Worm (Caenorhabditis elegans) whole organism, young adult: Measurements from ENCODE around the gene F48E3.2.
A peak's percentile ranks its signal among the peaks of the same experiment; 100 is the strongest.

Source experiments
- B0261.1 ChIP-seq: sonication (generic microtip); optimal IDR thresholded peaks from 2 replicates; lab custom pipeline; 2016; ENCODE audit warnings: mild to moderate bottlenecking, missing genetic modification characterization, moderate library complexity, missing compliant biosample characterization
- F37B4.10 ChIP-seq: fragments of 200-800 bp; sonication (Bioruptor generic); IDR thresholded peaks from 2 replicates; pipeline ENCODE4 v1.3.6; 2022; ENCODE audit warnings: missing genetic modification characterization, missing compliant biosample characterization
- F49E8.2 ChIP-seq: sonication (generic microtip); optimal IDR thresholded peaks from 3 replicates; lab custom pipeline; 2017; ENCODE audit warnings: missing genetic modification characterization, mild to moderate bottlenecking, missing compliant biosample characterization, antibody characterized with exemption, moderate library complexity; ENCODE audit not compliant: insufficient read depth
- F52B5.7 ChIP-seq: sonication (generic microtip); optimal IDR thresholded peaks from 2 replicates; lab custom pipeline; 2016; ENCODE audit warnings: mild to moderate bottlenecking, missing genetic modification characterization, missing compliant biosample characterization
- F55B11.4 ChIP-seq: sonication (generic microtip); optimal IDR thresholded peaks from 2 replicates; lab custom pipeline; 2016; ENCODE audit warnings: missing compliant biosample characterization, missing genetic modification characterization, borderline replicate concordance; ENCODE audit not compliant: insufficient read depth
- K11D2.4 ChIP-seq: fragments of 200-800 bp; sonication (Bioruptor generic); IDR thresholded peaks from 2 replicates; pipeline ENCODE4 v1.3.6; 2022; ENCODE audit warnings: missing genetic modification reagents, missing genetic modification characterization, missing compliant biosample characterization
- Y67H2A.10 ChIP-seq: fragments of 200-800 bp; sonication (Bioruptor generic); conservative IDR thresholded peaks from 2 replicates; pipeline ENCODE4 v1.3.6; 2022; ENCODE audit warnings: missing genetic modification reagents, missing genetic modification characterization, missing compliant biosample characterization
- Y79H2A.3 ChIP-seq: fragments of 200-800 bp; sonication (Bioruptor generic); conservative IDR thresholded peaks from 2 replicates; pipeline ENCODE4 v1.3.6; 2022; ENCODE audit warnings: missing genetic modification reagents, missing genetic modification characterization, missing compliant biosample characterization
- Y95B8A.8 ChIP-seq: fragments of 200-800 bp; sonication (Bioruptor generic); IDR thresholded peaks from 2 replicates; pipeline ENCODE4 v1.3.6; 2022; ENCODE audit warnings: missing genetic modification reagents, missing genetic modification characterization, missing compliant biosample characterization
- ZK185.1 ChIP-seq: sonication (generic microtip); optimal IDR thresholded peaks from 2 replicates; lab custom pipeline; 2016; ENCODE audit warnings: mild to moderate bottlenecking, missing genetic modification characterization, missing compliant biosample characterization; ENCODE audit not compliant: poor library complexity, severe bottlenecking
- aptf-3 ChIP-seq: fragments of 200-800 bp; sonication (Bioruptor generic); IDR thresholded peaks from 2 replicates; pipeline ENCODE4 v1.3.6; 2022; ENCODE audit warnings: missing genetic modification characterization, missing compliant biosample characterization
- attf-6 ChIP-seq: fragments of 200-800 bp; sonication (Bioruptor generic); IDR thresholded peaks from 2 replicates; pipeline ENCODE4 v1.3.6; 2022; ENCODE audit warnings: missing genetic modification reagents, missing genetic modification characterization, missing compliant biosample characterization
- cebp-1 ChIP-seq, 2 experiments: fragments of 200-800 bp in 1 of 2; sonication (Bioruptor generic) in 1 of 2; sonication (generic microtip) in 1 of 2; IDR thresholded peaks in 1 of 2; optimal IDR thresholded peaks in 1 of 2; 2 replicates each; pipeline versions ENCODE4 v1.3.6 to Lab custom; 2017 to 2022; ENCODE audit warnings: missing compliant biosample characterization in 2 of 2, missing genetic modification characterization in 2 of 2, mild to moderate bottlenecking in 1 of 2, missing genetic modification reagents in 1 of 2, moderate library complexity in 1 of 2
- ceh-27 ChIP-seq: fragments of 200-800 bp; sonication (Bioruptor generic); optimal IDR thresholded peaks from 2 replicates; lab custom pipeline; 2018; ENCODE audit warnings: mild to moderate bottlenecking, missing genetic modification characterization, moderate library complexity, missing compliant biosample characterization
- ceh-58 ChIP-seq: fragments of 200-800 bp; sonication (Bioruptor generic); IDR thresholded peaks from 2 replicates; pipeline ENCODE4 v1.3.6; 2022; ENCODE audit warnings: missing genetic modification characterization, missing compliant biosample characterization
- chd-7 ChIP-seq: sonication (generic microtip); optimal IDR thresholded peaks from 2 replicates; lab custom pipeline; 2016; ENCODE audit warnings: mild to moderate bottlenecking, missing genetic modification characterization, moderate library complexity, missing compliant biosample characterization
- efl-1 ChIP-seq: fragments of 150-350 bp; optimal IDR thresholded peaks from 2 replicates; lab custom pipeline; 2014; ENCODE audit warnings: missing biosample characterization, missing genetic modification reagents, missing genetic modification characterization
- ets-4 ChIP-seq: fragments of 200-800 bp; sonication (Bioruptor generic); optimal IDR thresholded peaks from 2 replicates; lab custom pipeline; 2018; ENCODE audit warnings: mild to moderate bottlenecking, missing genetic modification characterization, missing compliant biosample characterization
- hrde-1 ChIP-seq: sonication (generic microtip); optimal IDR thresholded peaks from 2 replicates; lab custom pipeline; 2016; ENCODE audit warnings: missing genetic modification characterization, mild to moderate bottlenecking, missing compliant biosample characterization, moderate library complexity, missing genotype, missing genetic modification reagents, borderline replicate concordance
- hsf-1 ChIP-seq: fragments of 200-800 bp; sonication (Bioruptor generic); IDR thresholded peaks from 2 replicates; pipeline ENCODE4 v1.3.6; 2022; ENCODE audit warnings: missing genetic modification reagents, missing genetic modification characterization, missing compliant biosample characterization
- let-607 ChIP-seq, 2 experiments: fragments of 200-800 bp in 1 of 2; sonication (Bioruptor generic) in 1 of 2; sonication (generic microtip) in 1 of 2; optimal IDR thresholded peaks; 2 replicates each; lab custom pipeline; 2016 to 2018; ENCODE audit warnings: mild to moderate bottlenecking in 2 of 2, missing compliant biosample characterization in 2 of 2, missing genetic modification characterization in 2 of 2, moderate library complexity in 2 of 2, missing genotype in 1 of 2
- lin-26 ChIP-seq: fragments of 200-800 bp; sonication (Bioruptor generic); IDR thresholded peaks from 2 replicates; pipeline ENCODE4 v1.3.6; 2022; ENCODE audit warnings: missing genetic modification reagents, missing genetic modification characterization, missing compliant biosample characterization
- lsy-27 ChIP-seq: sonication (generic microtip); optimal IDR thresholded peaks from 2 replicates; lab custom pipeline; 2017; ENCODE audit warnings: missing genetic modification characterization, mild to moderate bottlenecking, missing compliant biosample characterization, antibody characterized with exemption, missing genotype, borderline replicate concordance; ENCODE audit not compliant: insufficient read depth
- nfya-1 ChIP-seq: sonication (generic microtip); optimal IDR thresholded peaks from 2 replicates; lab custom pipeline; 2017; ENCODE audit warnings: antibody characterized with exemption, missing compliant biosample characterization, missing genetic modification characterization, borderline replicate concordance; ENCODE audit not compliant: insufficient read depth
- nfyb-1 ChIP-seq: fragments of 200-800 bp; sonication (Bioruptor generic); IDR thresholded peaks from 2 replicates; pipeline ENCODE4 v1.3.6; 2022; ENCODE audit warnings: missing genetic modification reagents, missing genetic modification characterization, missing compliant biosample characterization
- nhr-120 ChIP-seq: fragments of 200-800 bp; sonication (Bioruptor generic); IDR thresholded peaks from 2 replicates; pipeline ENCODE4 v1.3.6; 2022; ENCODE audit warnings: missing genetic modification characterization, missing compliant biosample characterization
- nhr-80 ChIP-seq: sonication (generic microtip); optimal IDR thresholded peaks from 2 replicates; lab custom pipeline; 2016; ENCODE audit warnings: missing genetic modification characterization, missing compliant biosample characterization
- nhr-90 ChIP-seq: sonication (generic microtip); optimal IDR thresholded peaks from 2 replicates; lab custom pipeline; 2016; ENCODE audit warnings: missing genotype, mild to moderate bottlenecking, missing genetic modification characterization, missing compliant biosample characterization
- rec-8 ChIP-seq, 2 experiments: sonication (generic microtip); optimal IDR thresholded peaks; 2 replicates each; lab custom pipeline; 2016; ENCODE audit warnings: mild to moderate bottlenecking in 2 of 2, missing genetic modification characterization in 2 of 2, missing genetic modification reagents in 2 of 2, missing genotype in 2 of 2, missing biosample characterization in 1 of 2, missing compliant biosample characterization in 1 of 2, moderate library complexity in 1 of 2
- rpc-1 ChIP-seq, 2 experiments: fragments of 150-350 bp in 1 of 2; sonication (generic microtip) in 1 of 2; optimal IDR thresholded peaks; 2 replicates each; lab custom pipeline; 2014 to 2018; ENCODE audit warnings: missing biosample characterization in 1 of 2, missing genetic modification characterization in 1 of 2, missing genetic modification reagents in 1 of 2, missing genotype in 1 of 2
- sea-2 ChIP-seq: fragments of 200-800 bp; sonication (Bioruptor generic); IDR thresholded peaks from 2 replicates; pipeline ENCODE4 v1.3.6; 2022; ENCODE audit warnings: missing genetic modification characterization, missing compliant biosample characterization
- unc-62 ChIP-seq: fragments of 150-350 bp; optimal IDR thresholded peaks from 2 replicates; lab custom pipeline; 2014; ENCODE audit warnings: missing biosample characterization, missing genetic modification reagents, missing genetic modification characterization
- zfh-2 ChIP-seq: fragments of 200-800 bp; sonication (Bioruptor generic); conservative IDR thresholded peaks from 2 replicates; pipeline ENCODE4 v1.3.6; 2022; ENCODE audit warnings: missing genetic modification reagents, missing genetic modification characterization, missing compliant biosample characterization
- ztf-18 ChIP-seq: sonication (generic microtip); optimal IDR thresholded peaks from 2 replicates; lab custom pipeline; 2016; ENCODE audit warnings: missing genotype, mild to moderate bottlenecking, missing genetic modification characterization, missing compliant biosample characterization
- ztf-28 ChIP-seq: fragments of 200-800 bp; sonication (Bioruptor generic); IDR thresholded peaks from 2 replicates; pipeline ENCODE4 v1.3.6; 2022; ENCODE audit warnings: missing genetic modification reagents, missing genetic modification characterization, missing compliant biosample characterization

F48E3.2 gene

DNA sequence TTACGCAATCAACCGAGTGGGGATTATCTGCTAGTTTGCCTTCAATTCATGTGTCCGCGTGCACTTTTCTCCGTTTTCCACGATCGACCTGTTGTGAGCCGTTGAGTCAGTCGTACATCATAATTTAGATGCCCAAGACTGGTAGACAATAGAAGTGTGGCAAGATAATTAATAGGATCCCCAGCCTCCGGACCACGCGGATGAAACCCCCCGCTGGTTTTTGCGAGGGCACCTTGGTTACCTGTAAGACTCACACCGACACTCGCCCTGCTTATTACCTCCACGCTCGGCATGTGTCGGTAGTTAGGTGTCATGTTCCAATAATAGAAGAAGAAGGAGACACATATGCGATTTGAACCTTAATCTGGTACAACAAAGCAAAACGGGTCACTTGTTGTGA lies 37.0 kb downstream of the F48E3.2 start:
- TF ChIP-seq lsy-27 (tag; lab: Kevin White, UChicago) = no peak
- TF ChIP-seq chd-7 (tag; lab: Kevin White, UChicago) = no peak
- no peak for TF ChIP-seq aptf-3 (GFP tag; lab: Robert Waterston, UW)
- no peak for TF ChIP-seq sea-2

DNA sequence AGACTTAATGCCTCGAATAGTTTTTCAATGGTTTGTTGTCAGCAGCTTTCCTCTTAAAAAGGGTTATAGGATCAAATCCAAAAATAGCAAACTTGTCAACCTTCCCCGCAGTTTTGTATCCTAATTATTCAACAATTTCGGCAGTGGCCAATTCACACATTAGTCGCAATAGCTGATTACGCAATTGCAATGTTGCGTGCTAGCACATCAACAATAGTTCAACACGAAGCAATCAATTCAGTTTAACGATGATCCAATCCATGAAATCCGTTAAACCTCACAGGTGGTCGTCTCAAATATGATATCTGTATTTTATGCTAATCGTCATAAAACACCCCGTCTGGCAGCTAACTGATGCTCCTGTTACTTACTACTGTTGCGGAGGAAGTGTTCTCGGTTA lies 40.3 kb downstream of the F48E3.2 start:
- no peak for TF ChIP-seq ceh-27 (GFP tag; lab: Kevin White, UChicago)
- no peak for TF ChIP-seq Y95B8A.8
- TF ChIP-seq K11D2.4 (GFP tag; lab: Robert Waterston, UW) = no peak
- TF ChIP-seq Y67H2A.10 = no peak
- TF ChIP-seq hsf-1 (GFP tag; lab: Robert Waterston, UW) = no peak
- TF ChIP-seq F49E8.2 (tag; lab: Kevin White, UChicago) = no peak

DNA sequence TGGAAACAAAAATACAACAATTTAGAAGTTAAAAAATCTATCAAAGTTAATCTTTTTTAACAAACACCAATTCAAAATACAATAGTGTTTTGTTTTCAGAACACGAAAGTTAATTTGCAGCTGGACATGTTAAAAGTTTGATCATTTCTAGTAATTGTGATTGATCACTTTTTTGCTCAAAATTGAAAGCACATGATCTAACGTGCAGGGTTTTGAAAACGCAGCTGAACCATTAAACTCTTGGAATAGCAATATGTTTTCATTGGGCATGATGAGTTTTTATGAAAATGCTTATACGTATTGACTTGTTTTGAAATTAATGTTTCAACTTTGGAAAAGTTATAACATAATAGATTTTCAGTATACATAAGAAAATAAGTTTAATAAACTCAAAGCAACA lies 45.6 kb downstream of the F48E3.2 start:
- no peak for TF ChIP-seq rec-8 (tag; optimal IDR thresholded peaks at IDR 0.05; lab: Kevin White, UChicago)

DNA sequence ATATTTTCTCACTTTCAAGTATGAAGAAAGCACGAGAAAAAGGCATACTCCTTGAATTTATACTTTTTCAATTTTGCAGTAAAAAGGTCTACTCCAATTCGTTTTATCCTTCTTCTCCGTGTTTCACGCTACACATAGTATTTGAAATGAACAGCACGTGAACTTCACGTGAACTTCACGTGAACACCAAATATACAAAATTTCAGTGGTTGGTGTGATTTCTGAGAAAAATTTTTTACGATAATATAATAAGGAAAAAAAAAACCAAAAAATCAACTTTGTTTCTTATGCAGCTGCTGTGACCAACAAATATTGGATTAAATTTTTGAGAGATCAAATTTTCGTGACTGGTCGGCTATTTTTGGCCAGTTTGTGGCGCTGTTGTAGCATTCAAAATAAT lies 46.4 kb downstream of the F48E3.2 start:
- TF ChIP-seq attf-6 (GFP tag; lab: Robert Waterston, UW) = no peak
- no peak for TF ChIP-seq zfh-2 (GFP tag; lab: Robert Waterston, UW)
- no peak for TF ChIP-seq hrde-1 (tag; lab: Kevin White, UChicago)
- TF ChIP-seq lin-26 (GFP tag; lab: Robert Waterston, UW) = no peak
- no peak for TF ChIP-seq let-607 (tag; optimal IDR thresholded peaks at IDR 0.05; lab: Kevin White, UChicago)
- TF ChIP-seq ets-4 = no peak
- TF ChIP-seq nhr-120 (GFP tag; lab: Robert Waterston, UW) = no peak
- no peak for TF ChIP-seq ZK185.1 (tag; lab: Kevin White, UChicago)
- no peak for TF ChIP-seq F52B5.7
- no peak for TF ChIP-seq ztf-18 (tag; lab: Kevin White, UChicago)
- no peak for TF ChIP-seq F55B11.4 (tag; lab: Kevin White, UChicago)
- no peak for TF ChIP-seq B0261.1 (tag; lab: Kevin White, UChicago)
- TF ChIP-seq, all 124 proteins: peak for 0

DNA sequence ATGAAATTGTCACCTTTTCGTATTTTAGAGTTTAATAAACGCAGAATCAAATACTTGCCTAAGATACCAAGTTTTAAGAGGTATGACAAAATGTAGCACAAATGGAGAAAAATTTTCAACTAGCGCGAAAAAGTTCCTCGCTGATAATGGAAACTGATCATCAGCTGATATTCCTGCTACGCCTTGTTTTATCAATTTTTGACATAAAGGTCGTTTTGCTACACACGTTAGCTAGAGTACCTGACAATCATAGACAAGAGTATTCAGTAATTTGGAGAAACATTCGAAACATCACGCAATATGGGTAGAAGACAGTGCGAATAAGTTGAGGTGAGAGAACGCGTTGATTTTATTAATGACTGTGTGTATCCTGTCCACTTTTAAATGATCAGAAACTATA lies 47.2 kb downstream of the F48E3.2 start:
- TF ChIP-seq nhr-80 (peak; percentile 85), hsf-1 (GFP tag; lab: Robert Waterston, UW) (no peak), efl-1 (GFP tag; lab: Kevin White, UChicago) (no peak), cebp-1 (GFP tag; IDR thresholded peaks at IDR 0.05; lab: Robert Waterston, UW) (no peak), cebp-1 (tag; optimal IDR thresholded peaks at IDR 0.05; lab: Kevin White, UChicago) (peak; percentile 30), nfyb-1 (GFP tag; lab: Robert Waterston, UW) (no peak), ztf-28 (GFP tag; lab: Robert Waterston, UW) (no peak), Y95B8A.8 (no peak), unc-62 (GFP tag; lab: Kevin White, UChicago) (peak; percentile 10), hrde-1 (tag; lab: Kevin White, UChicago) (no peak), nfya-1 (no peak), Y79H2A.3 (GFP tag; lab: Robert Waterston, UW) (no peak), let-607 (tag; optimal IDR thresholded peaks at IDR 0.05; lab: Kevin White, UChicago) (peak in 1 of 2 experiments; percentile 8), ceh-58 (GFP tag; lab: Robert Waterston, UW) (no peak), nhr-90 (tag; lab: Kevin White, UChicago) (no peak), F37B4.10 (GFP tag; lab: Robert Waterston, UW) (no peak), rpc-1 (optimal IDR thresholded peaks at IDR 0.05; lab: Kevin White, UChicago) (no peak), rpc-1 (tag; optimal IDR thresholded peaks at IDR 0.05; lab: Kevin White, UChicago) (no peak)
